Worm (Caenorhabditis elegans) whole organism, midembryonic: ENCODE results near the gene cyc-2.2.

Experiments used
- T22C8.4 ChIP-seq: fragments of 200-800 bp; sonication (Bioruptor generic); IDR thresholded peaks from 2 replicates; pipeline ENCODE4 v1.3.6; 2022; ENCODE audit warnings: missing genetic modification characterization, missing compliant biosample characterization
- cog-1 ChIP-seq: sonication (generic microtip); optimal IDR thresholded peaks from 2 replicates; lab custom pipeline; 2016; ENCODE audit warnings: missing genetic modification characterization, missing compliant biosample characterization
- flt-1 ChIP-seq: fragments of 200-800 bp; sonication (Bioruptor generic); IDR thresholded peaks from 2 replicates; pipeline ENCODE4 v1.3.6; 2022; ENCODE audit warnings: missing genetic modification characterization, missing compliant biosample characterization
- klf-2 ChIP-seq: fragments of 200-800 bp; sonication (Bioruptor generic); conservative IDR thresholded peaks from 2 replicates; pipeline ENCODE4 v1.3.6; 2022; ENCODE audit warnings: missing genetic modification reagents, missing genetic modification characterization, missing compliant biosample characterization
- med-1 ChIP-seq: sonication (generic microtip); optimal IDR thresholded peaks from 2 replicates; lab custom pipeline; 2017; ENCODE audit warnings: missing genetic modification characterization, mild to moderate bottlenecking, missing compliant biosample characterization, antibody characterized with exemption, missing genetic modification reagents; ENCODE audit not compliant: insufficient read depth
- ref-1 ChIP-seq: fragments of 200-800 bp; sonication (Bioruptor generic); conservative IDR thresholded peaks from 2 replicates; pipeline ENCODE4 v1.3.6; 2022; ENCODE audit warnings: missing genetic modification reagents, missing genetic modification characterization, missing compliant biosample characterization
- tab-1 ChIP-seq: fragments of 200-800 bp; sonication (Bioruptor generic); IDR thresholded peaks from 2 replicates; pipeline ENCODE4 v1.3.6; 2022; ENCODE audit warnings: missing genetic modification characterization, missing compliant biosample characterization
- ztf-23 ChIP-seq: fragments of 200-800 bp; sonication (Bioruptor generic); IDR thresholded peaks from 2 replicates; pipeline ENCODE4 v1.3.6; 2022; ENCODE audit warnings: missing genetic modification reagents, missing genetic modification characterization, missing compliant biosample characterization
- ztf-29 ChIP-seq: fragments of 200-800 bp; sonication (Bioruptor generic); IDR thresholded peaks from 2 replicates; pipeline ENCODE4 v1.3.6; 2022; ENCODE audit warnings: missing genetic modification reagents, missing genetic modification characterization, missing compliant biosample characterization

DNA sequence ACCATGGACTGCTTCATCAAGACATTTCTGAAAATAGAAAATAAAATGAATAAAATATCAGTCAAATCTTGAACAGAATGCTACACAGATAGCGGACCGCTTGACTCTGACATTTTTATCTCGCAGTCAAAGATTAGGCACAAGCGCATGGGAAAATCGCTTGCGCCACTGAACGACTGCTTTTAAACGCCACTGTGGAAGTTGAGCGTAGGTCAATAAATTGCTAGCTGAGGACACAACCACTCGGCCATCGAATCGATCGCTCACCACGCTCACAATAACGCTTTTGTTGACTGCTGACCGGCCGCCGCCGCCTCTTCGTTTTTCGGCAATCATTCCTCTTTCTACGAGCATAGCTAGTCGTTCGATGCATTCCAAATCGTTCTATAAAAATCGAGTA is 15.2 kb downstream of the cyc-2.2 start:
- TF ChIP-seq med-1 (GFP tag; lab: Kevin White, UChicago) (peak; percentile 15), cog-1 (tag; lab: Kevin White, UChicago) (peak; percentile 58), flt-1 (GFP tag; lab: Robert Waterston, UW) (peak; percentile 87), ref-1 (GFP tag; lab: Robert Waterston, UW) (peak; percentile 48; the same call in 1 of the 2 replicates), ztf-23 (GFP tag; lab: Robert Waterston, UW) (peak; percentile 78), tab-1 (GFP tag; lab: Robert Waterston, UW) (peak; percentile 80; the same call in 1 of the 2 replicates), T22C8.4 (GFP tag; lab: Robert Waterston, UW) (peak; percentile 69; the same call in 1 of the 2 replicates), klf-2 (GFP tag; lab: Robert Waterston, UW) (0 out of 2 replicates have a peak, but pooled peaks have one; percentile 49), ztf-29 (GFP tag; lab: Robert Waterston, UW) (peak; percentile 82)
